Worm (Caenorhabditis elegans) whole organism, L4 larva: ENCODE results near the gene F40G9.6.

ENCODE experiments used
- R02D3.7 ChIP-seq: fragments of 150-350 bp; sonication (generic microtip); optimal IDR thresholded peaks from 3 replicates; lab custom pipeline; 2014; ENCODE audit warnings: missing biosample characterization, missing genetic modification characterization
- T26A8.4 ChIP-seq: fragments of 200-800 bp; sonication (Bioruptor generic); IDR thresholded peaks from 2 replicates; pipeline ENCODE4 v1.3.6; 2022; ENCODE audit warnings: missing genetic modification characterization, missing compliant biosample characterization
- Y5F2A.4 ChIP-seq: fragments of 200-800 bp; sonication (Bioruptor generic); optimal IDR thresholded peaks from 2 replicates; lab custom pipeline; 2018; ENCODE audit warnings: mild to moderate bottlenecking, missing genetic modification characterization, missing compliant biosample characterization
- aha-1 ChIP-seq: fragments of 150-350 bp; peaks from one replicate; lab custom pipeline; 2014; ENCODE audit warnings: missing biosample characterization, missing genetic modification characterization
- ama-1 ChIP-seq: fragments of 150-350 bp; optimal IDR thresholded peaks from 2 replicates; lab custom pipeline; 2014; ENCODE audit warnings: inconsistent platforms, mixed read lengths
- ceh-62 ChIP-seq: sonication (generic microtip); optimal IDR thresholded peaks from 2 replicates; lab custom pipeline; 2017; ENCODE audit warnings: missing biosample characterization, missing genetic modification characterization
- ceh-82 ChIP-seq: sonication (generic microtip); optimal IDR thresholded peaks from 2 replicates; lab custom pipeline; 2017; ENCODE audit warnings: missing biosample characterization, missing genetic modification characterization
- ces-1 ChIP-seq: fragments of 150-350 bp; sonication (generic microtip); optimal IDR thresholded peaks from 4 replicates; lab custom pipeline; 2014; ENCODE audit warnings: missing biosample characterization, missing genetic modification reagents, missing genetic modification characterization
- jun-1 ChIP-seq: fragments of 150-350 bp; optimal IDR thresholded peaks from 2 replicates; lab custom pipeline; 2014; ENCODE audit warnings: missing biosample characterization, missing genetic modification reagents, missing genetic modification characterization
- lin-15B ChIP-seq: fragments of 150-350 bp; sonication (generic microtip); optimal IDR thresholded peaks from 3 replicates; lab custom pipeline; 2014; ENCODE audit warnings: missing biosample characterization, missing genetic modification characterization
- pha-4 ChIP-seq, 2 experiments: fragments of 150-350 bp in 1 of 2; fragments of 200-800 bp in 1 of 2; sonication (Bioruptor generic) in 1 of 2; IDR thresholded peaks in 1 of 2; optimal IDR thresholded peaks in 1 of 2; 2 replicates each; pipeline versions ENCODE4 v1.3.6 to Lab custom; 2014 to 2022; ENCODE audit warnings: missing genetic modification characterization in 2 of 2, missing genetic modification reagents in 2 of 2, missing biosample characterization in 1 of 2, missing compliant biosample characterization in 1 of 2
- pqm-1 ChIP-seq: sonication (generic microtip); optimal IDR thresholded peaks from 2 replicates; lab custom pipeline; 2017; ENCODE audit warnings: missing biosample characterization, missing genetic modification characterization
- unc-39 ChIP-seq: sonication (generic microtip); optimal IDR thresholded peaks from 2 replicates; lab custom pipeline; 2017; ENCODE audit warnings: missing biosample characterization, missing genetic modification characterization

DNA sequence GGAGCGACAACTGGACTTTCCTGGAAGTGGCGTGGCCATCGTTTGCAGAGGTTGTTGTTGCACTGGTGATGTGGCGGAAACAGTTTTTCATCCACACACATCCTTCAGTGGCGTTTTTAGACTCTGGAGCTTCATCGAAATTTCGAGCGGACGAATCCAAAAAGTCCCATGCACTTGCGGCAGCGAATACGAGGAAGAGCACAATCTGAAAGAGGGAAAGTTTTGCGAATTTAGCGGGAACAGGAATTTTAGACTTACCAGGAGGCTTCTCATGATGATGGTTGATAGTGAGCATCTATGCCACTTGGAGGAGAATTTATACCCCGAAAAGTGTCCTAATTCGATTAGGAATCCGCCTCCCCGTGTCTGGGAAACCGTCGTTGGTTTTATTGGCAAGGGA lies 1.6 kb upstream of the F40G9.6 start, which contains the start of gene F40G9.14:
- TF ChIP-seq lin-15B (tag; lab: Kevin White, UChicago) (no peak), ceh-82 (tag; lab: Kevin White, UChicago) (no peak), jun-1 (tag; lab: Kevin White, UChicago) (no peak), unc-39 (no peak), Y5F2A.4 (GFP tag; lab: Kevin White, UChicago) (no peak), ceh-62 (tag; lab: Kevin White, UChicago) (no peak), pha-4 (GFP tag; IDR thresholded peaks at IDR 0.05; lab: Robert Waterston, UW) (no peak), pha-4 (tag; optimal IDR thresholded peaks at IDR 0.05; lab: Kevin White, UChicago) (no peak), pqm-1 (tag; lab: Kevin White, UChicago) (no peak), R02D3.7 (no peak), ces-1 (GFP tag; lab: Kevin White, UChicago) (no peak), T26A8.4 (GFP tag; lab: Robert Waterston, UW) (no peak), ama-1 (lab: Kevin White, UChicago) (no peak), aha-1 (tag; lab: Kevin White, UChicago) (peak; percentile 83)
